Fruit fly (Drosophila melanogaster): Measurements from ENCODE around the gene CG33181.

Gene CG33181

dm6 chrX:8489048-8489447, at the start of gene CG33181:
Gene CG33181, plus strand, starts transcription at chrX:8489348.
- TF ChIP-seq CG17801 (GFP tag; optimal IDR thresholded peaks at IDR 0.05; ENCODE audit: partially characterized antibody), result no peak

dm6 chrX:8442161-8442560, 47.0 kb upstream of the CG33181 start, which contains the start of gene CG12123:
Gene CG12123, minus strand, starts transcription at chrX:8442348.
- no peak for TF ChIP-seq CG17801 (GFP tag; optimal IDR thresholded peaks at IDR 0.05; ENCODE audit: partially characterized antibody)

- TF ChIP-seq CG17801 (GFP tag; optimal IDR thresholded peaks at IDR 0.05; ENCODE audit: partially characterized antibody), result no peak
Measured at dm6 chrX:8442912-8443311, 46.2 kb upstream of the CG33181 start.

- no peak for TF ChIP-seq CG17801 (GFP tag; optimal IDR thresholded peaks at IDR 0.05; ENCODE audit: partially characterized antibody)
Measured at dm6 chrX:8444279-8444678, 44.9 kb upstream of the CG33181 start.

dm6 chrX:8444883-8445572, 44.1 kb upstream of the CG33181 start:
- peak; percentile 9 for TF ChIP-seq CG17801 (GFP tag; optimal IDR thresholded peaks at IDR 0.05; ENCODE audit: partially characterized antibody)

- no peak for TF ChIP-seq CG17801 (GFP tag; optimal IDR thresholded peaks at IDR 0.05; ENCODE audit: partially characterized antibody)
Measured at dm6 chrX:8447166-8447565, 42.0 kb upstream of the CG33181 start.

dm6 chrX:8448171-8448570, 41.0 kb upstream of the CG33181 start:
- no peak for TF ChIP-seq CG17801 (GFP tag; optimal IDR thresholded peaks at IDR 0.05; ENCODE audit: partially characterized antibody)

dm6 chrX:8450214-8450904, 38.8 kb upstream of the CG33181 start:
- TF ChIP-seq CG17801 (GFP tag; optimal IDR thresholded peaks at IDR 0.05; ENCODE audit: partially characterized antibody), result no peak

dm6 chrX:8452163-8452562, 37.0 kb upstream of the CG33181 start:
- no peak for TF ChIP-seq CG17801 (GFP tag; optimal IDR thresholded peaks at IDR 0.05; ENCODE audit: partially characterized antibody)

dm6 chrX:8455019-8455555, 34.1 kb upstream of the CG33181 start, which contains the start of gene org-1:
Gene org-1, minus strand, starts transcription at chrX:8455069.
- TF ChIP-seq CG17801 (GFP tag; optimal IDR thresholded peaks at IDR 0.05; ENCODE audit: partially characterized antibody), result peak; percentile 89

- TF ChIP-seq CG17801 (GFP tag; optimal IDR thresholded peaks at IDR 0.05; ENCODE audit: partially characterized antibody), result no peak
Measured at dm6 chrX:8457532-8457931, 31.6 kb upstream of the CG33181 start, which contains the start of gene CG32713. Gene CG32713, minus strand, starts transcription at chrX:8457632.

- no peak for TF ChIP-seq CG17801 (GFP tag; optimal IDR thresholded peaks at IDR 0.05; ENCODE audit: partially characterized antibody)
Measured at dm6 chrX:8459452-8460040, 29.6 kb upstream of the CG33181 start.

dm6 chrX:8460232-8460631, 28.9 kb upstream of the CG33181 start:
- no peak for TF ChIP-seq CG17801 (GFP tag; optimal IDR thresholded peaks at IDR 0.05; ENCODE audit: partially characterized antibody)

dm6 chrX:8460686-8461085, 28.5 kb upstream of the CG33181 start, which contains the start of gene CG15347:
Gene CG15347, minus strand, starts transcription at chrX:8460898.
- TF ChIP-seq CG17801 (GFP tag; optimal IDR thresholded peaks at IDR 0.05; ENCODE audit: partially characterized antibody), result no peak

dm6 chrX:8461147-8461546, 28.0 kb upstream of the CG33181 start, which contains the start of gene Es2:
Gene Es2, plus strand, starts transcription at chrX:8461479.
- no peak for TF ChIP-seq CG17801 (GFP tag; optimal IDR thresholded peaks at IDR 0.05; ENCODE audit: partially characterized antibody)
